Worm (Caenorhabditis elegans) whole organism, L4/young adult: Measurements from ENCODE around the gene mec-2.

Experiments
- W03F9.2 ChIP-seq: fragments of 150-350 bp; optimal IDR thresholded peaks from 2 replicates; lab custom pipeline; 2014; ENCODE audit warnings: missing biosample characterization, missing genetic modification characterization
- dao-5 ChIP-seq: sonication (generic microtip); optimal IDR thresholded peaks from 2 replicates; lab custom pipeline; 2016; ENCODE audit warnings: missing genotype, missing genetic modification characterization, moderate library complexity, missing compliant biosample characterization
- him-1 ChIP-seq: sonication (generic microtip); optimal IDR thresholded peaks from 2 replicates; lab custom pipeline; 2016; ENCODE audit warnings: missing genotype, missing genetic modification reagents, missing genetic modification characterization, missing compliant biosample characterization

- TF ChIP-seq W03F9.2 (no peak), dao-5 (no peak), him-1 (tag; lab: Kevin White, UChicago) (no peak)
Measured at ce11 chrX:5538416-5538815, 29.1 kb upstream of the mec-2 start, which contains the start of gene lgx-1.
